Worm (Caenorhabditis elegans) whole organism, early embryonic: ENCODE measurements around the gene fbxa-59.

Experiments used
- B0310.2 ChIP-seq: sonication (generic microtip); optimal IDR thresholded peaks from 2 replicates; lab custom pipeline; 2016; ENCODE audit warnings: mild to moderate bottlenecking, missing genetic modification characterization, missing compliant biosample characterization
- F13C5.2 ChIP-seq: sonication (generic microtip); optimal IDR thresholded peaks from 2 replicates; lab custom pipeline; 2017; ENCODE audit warnings: mild to moderate bottlenecking, missing genetic modification characterization, inconsistent platforms, missing compliant biosample characterization
- aly-1 ChIP-seq: sonication (generic microtip); optimal IDR thresholded peaks from 2 replicates; lab custom pipeline; 2016; ENCODE audit warnings: missing genetic modification characterization, missing compliant biosample characterization
- ama-1 ChIP-seq: fragments of 150-350 bp; optimal IDR thresholded peaks from 2 replicates; lab custom pipeline; 2014
- ceh-13 ChIP-seq: fragments of 200-800 bp; sonication (Bioruptor generic); optimal IDR thresholded peaks from 2 replicates; lab custom pipeline; 2018; ENCODE audit warnings: mild to moderate bottlenecking, missing genetic modification characterization, missing compliant biosample characterization
- ceh-36 ChIP-seq: sonication (generic microtip); optimal IDR thresholded peaks from 2 replicates; lab custom pipeline; 2016; ENCODE audit warnings: missing genetic modification characterization, inconsistent platforms, missing compliant biosample characterization
- ets-7 ChIP-seq: sonication (generic microtip); optimal IDR thresholded peaks from 2 replicates; lab custom pipeline; 2016; ENCODE audit warnings: missing genotype, missing genetic modification characterization, missing compliant biosample characterization
- flt-1 ChIP-seq: fragments of 200-800 bp; sonication (Bioruptor generic); IDR thresholded peaks from 2 replicates; pipeline ENCODE4 v1.3.6; 2022; ENCODE audit warnings: missing genetic modification characterization, missing compliant biosample characterization
- hmbx-1 ChIP-seq: sonication (generic microtip); optimal IDR thresholded peaks from 2 replicates; lab custom pipeline; 2016; ENCODE audit warnings: mild to moderate bottlenecking, missing genetic modification characterization, missing compliant biosample characterization
- hmg-4 ChIP-seq: fragments of 200-800 bp; sonication (Bioruptor generic); optimal IDR thresholded peaks from 2 replicates; lab custom pipeline; 2018; ENCODE audit warnings: mild to moderate bottlenecking, missing genetic modification characterization, missing compliant biosample characterization
- hnd-1 ChIP-seq: sonication (generic microtip); optimal IDR thresholded peaks from 2 replicates; lab custom pipeline; 2016; ENCODE audit warnings: missing genetic modification characterization, missing compliant biosample characterization
- pes-1 ChIP-seq: fragments of 200-800 bp; sonication (Bioruptor generic); IDR thresholded peaks from 2 replicates; pipeline ENCODE4 v1.3.6; 2022; ENCODE audit warnings: missing genetic modification reagents, missing genetic modification characterization, missing compliant biosample characterization
- scrt-1 ChIP-seq: fragments of 200-800 bp; sonication (Bioruptor generic); IDR thresholded peaks from 2 replicates; pipeline ENCODE4 v1.3.6; 2022; ENCODE audit warnings: missing genetic modification characterization, missing compliant biosample characterization
- sea-1 ChIP-seq: fragments of 200-800 bp; sonication (Bioruptor generic); conservative IDR thresholded peaks from 2 replicates; pipeline ENCODE4 v1.3.6; 2022; ENCODE audit warnings: missing genetic modification characterization, missing compliant biosample characterization
- tbx-11 ChIP-seq: fragments of 200-800 bp; sonication (Bioruptor generic); IDR thresholded peaks from 2 replicates; pipeline ENCODE4 v1.3.6; 2022; ENCODE audit warnings: missing genetic modification characterization, missing compliant biosample characterization
- tbx-37 ChIP-seq: fragments of 200-800 bp; sonication (Bioruptor generic); conservative IDR thresholded peaks from 2 replicates; pipeline ENCODE4 v1.3.6; 2022; ENCODE audit warnings: missing genetic modification reagents, missing genetic modification characterization, missing compliant biosample characterization
- tra-4 ChIP-seq: sonication (generic microtip); optimal IDR thresholded peaks from 2 replicates; lab custom pipeline; 2017; ENCODE audit warnings: missing genetic modification characterization, missing compliant biosample characterization

fbxa-59 gene

DNA sequence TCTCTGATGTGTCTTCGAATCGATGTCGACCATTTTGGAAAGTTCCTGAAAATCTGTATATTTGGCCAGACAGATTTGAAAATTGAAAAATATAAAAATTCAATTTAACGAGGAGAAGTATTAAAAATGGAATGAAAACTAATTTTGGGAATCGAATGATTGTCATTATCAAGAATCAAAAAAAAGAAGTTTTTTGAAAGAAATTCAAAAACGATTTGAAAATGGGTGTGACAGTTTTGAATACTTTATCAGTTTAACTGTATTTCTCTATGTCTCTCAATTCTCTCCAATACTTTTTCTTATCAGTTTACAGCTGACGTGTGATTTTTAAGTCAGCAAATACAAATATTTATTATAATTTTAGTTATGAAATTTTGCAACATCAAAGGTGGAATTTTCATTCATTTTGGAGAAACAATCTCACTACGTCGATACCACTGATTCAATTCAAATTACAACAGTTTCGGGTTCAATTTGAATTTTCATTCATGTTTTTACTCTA lies at the start of gene fbxa-59:
Gene fbxa-59 (minus strand): TSS at position 51 of the 502 bp plus-strand sequence.
- TF ChIP-seq hmg-4 (GFP tag; lab: Kevin White, UChicago) (no peak), ama-1 (no peak), B0310.2 (no peak), ets-7 (tag; lab: Kevin White, UChicago) (no peak), ceh-13 (GFP tag; lab: Kevin White, UChicago) (no peak), tbx-11 (GFP tag; lab: Robert Waterston, UW) (no peak), hmbx-1 (tag; lab: Kevin White, UChicago) (no peak)

DNA sequence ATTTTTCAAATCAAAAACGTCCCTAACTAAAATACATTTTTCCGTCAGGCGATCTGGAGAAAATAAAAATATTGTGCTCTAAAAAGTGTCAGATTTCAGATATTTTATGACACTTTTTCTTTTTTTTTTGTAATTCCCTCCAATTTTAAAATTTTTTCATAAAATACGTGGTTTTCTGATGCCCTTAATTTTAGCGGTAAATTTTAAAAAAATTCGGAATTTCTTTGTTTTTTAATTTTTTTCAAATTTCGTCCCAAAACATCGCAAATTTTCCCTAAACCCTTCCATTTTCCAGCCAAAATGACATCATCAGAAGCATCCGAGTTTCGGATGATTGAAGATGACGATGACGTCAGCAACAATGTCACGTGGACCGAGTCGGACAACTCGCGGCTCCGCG lies 48.3 kb upstream of the fbxa-59 start, which contains the start of gene trp-2:
Gene trp-2 (plus strand): TSS at position 301 of the 400 bp plus-strand sequence.
- TF ChIP-seq ama-1 = no peak

- no peak for TF ChIP-seq scrt-1 (GFP tag; lab: Robert Waterston, UW)
- no peak for TF ChIP-seq tbx-11 (GFP tag; lab: Robert Waterston, UW)
- TF ChIP-seq F13C5.2 (tag; lab: Kevin White, UChicago) = no peak
- TF ChIP-seq hmg-4 (GFP tag; lab: Kevin White, UChicago) = no peak
- no peak for TF ChIP-seq B0310.2
- TF ChIP-seq ceh-13 (GFP tag; lab: Kevin White, UChicago) = no peak
- TF ChIP-seq hmbx-1 (tag; lab: Kevin White, UChicago) = no peak
- no peak for TF ChIP-seq tra-4 (tag; lab: Kevin White, UChicago)
- no peak for TF ChIP-seq flt-1 (GFP tag; lab: Robert Waterston, UW)
- TF ChIP-seq ama-1 = no peak
Measured at ce11 chrIII:989558-989957, 46.3 kb upstream of the fbxa-59 start.

- TF ChIP-seq ceh-13 (GFP tag; lab: Kevin White, UChicago) = no peak
- no peak for TF ChIP-seq tra-4 (tag; lab: Kevin White, UChicago)
- no peak for TF ChIP-seq flt-1 (GFP tag; lab: Robert Waterston, UW)
- no peak for TF ChIP-seq aly-1
- TF ChIP-seq B0310.2 = no peak
- no peak for TF ChIP-seq hnd-1 (tag; lab: Kevin White, UChicago)
- TF ChIP-seq tbx-11 (GFP tag; lab: Robert Waterston, UW) = no peak
Measured at ce11 chrIII:982961-983360, 39.7 kb upstream of the fbxa-59 start, which contains the start of gene tbc-10. TSS of gene tbc-10 (plus strand) at chrIII:983261.

DNA sequence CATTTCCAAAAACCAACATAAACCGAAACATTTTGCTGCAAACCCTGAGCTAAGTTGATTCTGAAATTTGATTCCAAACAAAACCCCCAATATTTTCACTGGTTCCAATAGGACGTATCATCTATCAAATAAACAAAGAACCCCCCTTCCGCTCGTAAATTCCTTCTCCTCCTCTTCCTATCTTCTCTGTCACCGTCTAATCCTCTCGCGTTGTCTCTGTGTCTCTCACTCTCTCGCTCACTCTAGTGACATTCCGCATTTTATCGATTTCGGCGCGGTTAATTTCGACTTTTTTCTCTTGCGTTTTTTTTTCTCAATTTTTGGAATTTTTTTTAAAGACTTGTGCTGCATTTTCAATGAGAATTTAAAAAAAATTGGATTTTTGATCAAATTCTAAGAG lies 38.7 kb upstream of the fbxa-59 start:
- TF ChIP-seq hmbx-1 (tag; lab: Kevin White, UChicago) = no peak
- no peak for TF ChIP-seq ets-7 (tag; lab: Kevin White, UChicago)
- no peak for TF ChIP-seq tbx-11 (GFP tag; lab: Robert Waterston, UW)

ce11 chrIII:978889-979288 lies 35.6 kb upstream of the fbxa-59 start:
- TF ChIP-seq F13C5.2 (tag; lab: Kevin White, UChicago) (no peak), flt-1 (GFP tag; lab: Robert Waterston, UW) (no peak), sea-1 (GFP tag; lab: Robert Waterston, UW) (no peak), scrt-1 (GFP tag; lab: Robert Waterston, UW) (no peak), hmg-4 (GFP tag; lab: Kevin White, UChicago) (no peak), ceh-13 (GFP tag; lab: Kevin White, UChicago) (no peak), aly-1 (no peak), pes-1 (GFP tag; lab: Robert Waterston, UW) (no peak; the same call in 1 of the 2 replicates), hmbx-1 (tag; lab: Kevin White, UChicago) (no peak), tra-4 (tag; lab: Kevin White, UChicago) (no peak), ceh-36 (no peak), tbx-37 (GFP tag; lab: Robert Waterston, UW) (no peak), hnd-1 (tag; lab: Kevin White, UChicago) (no peak), tbx-11 (GFP tag; lab: Robert Waterston, UW) (no peak), ets-7 (tag; lab: Kevin White, UChicago) (no peak)

ce11 chrIII:970928-971327 lies 27.7 kb upstream of the fbxa-59 start:
- TF ChIP-seq tbx-37 (GFP tag; lab: Robert Waterston, UW) (no peak), hmbx-1 (tag; lab: Kevin White, UChicago) (no peak), tra-4 (tag; lab: Kevin White, UChicago) (no peak), sea-1 (GFP tag; lab: Robert Waterston, UW) (no peak), F13C5.2 (tag; lab: Kevin White, UChicago) (no peak), hmg-4 (GFP tag; lab: Kevin White, UChicago) (no peak), flt-1 (GFP tag; lab: Robert Waterston, UW) (no peak), ceh-13 (GFP tag; lab: Kevin White, UChicago) (no peak), aly-1 (no peak)

DNA sequence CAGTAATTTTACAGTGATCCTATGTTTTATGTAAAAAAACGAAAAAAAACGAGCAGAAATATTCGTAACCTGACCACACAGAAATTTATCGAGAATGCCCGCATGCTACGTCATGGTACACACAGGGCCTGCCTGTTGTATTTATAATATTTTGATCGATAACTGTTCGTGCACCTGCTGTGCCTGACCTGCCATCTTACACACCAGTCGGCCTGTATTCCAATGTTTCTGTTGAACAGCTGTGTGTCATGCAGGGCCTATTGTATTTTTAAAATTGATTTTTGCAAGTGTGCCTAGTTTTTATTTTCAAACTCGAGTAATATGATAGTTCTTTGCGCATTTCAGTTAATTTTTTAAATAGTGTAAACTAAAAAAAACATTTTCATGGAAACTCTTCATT lies 23.0 kb upstream of the fbxa-59 start:
- TF ChIP-seq tbx-11 (GFP tag; lab: Robert Waterston, UW) (no peak), aly-1 (no peak), pes-1 (GFP tag; lab: Robert Waterston, UW) (no peak), hmg-4 (GFP tag; lab: Kevin White, UChicago) (no peak), tra-4 (tag; lab: Kevin White, UChicago) (no peak), ceh-13 (GFP tag; lab: Kevin White, UChicago) (no peak), hmbx-1 (tag; lab: Kevin White, UChicago) (no peak), B0310.2 (no peak), hnd-1 (tag; lab: Kevin White, UChicago) (no peak), tbx-37 (GFP tag; lab: Robert Waterston, UW) (no peak), F13C5.2 (tag; lab: Kevin White, UChicago) (no peak), scrt-1 (GFP tag; lab: Robert Waterston, UW) (no peak)
